Worm (Caenorhabditis elegans): ENCODE data around the gene cdc-48.1.
A peak's percentile ranks its signal among the peaks of the same experiment; 100 is the strongest.

Gene cdc-48.1

ce11 chrII:10537988-10538387 lies 25.2 kb downstream of the cdc-48.1 start (continued):
- TF ChIP-seq lim-6 (tag; optimal IDR thresholded peaks at IDR 0.05) (peak; percentile 34), ama-1 (optimal IDR thresholded peaks at IDR 0.05) (no peak), ceh-24 (tag; optimal IDR thresholded peaks at IDR 0.05) (no peak), ztf-16 (tag; optimal IDR thresholded peaks at IDR 0.05) (no peak), ceh-6 (GFP tag; optimal IDR thresholded peaks at IDR 0.05) (no peak), unc-3 (GFP tag; conservative IDR thresholded peaks at IDR 0.05) (no peak), unc-3 (tag; optimal IDR thresholded peaks at IDR 0.05) (no peak), syd-9 (tag; optimal IDR thresholded peaks at IDR 0.05) (no peak), Y22D7AL.16 (tag; optimal IDR thresholded peaks at IDR 0.05) (no peak), pha-4 (tag; optimal IDR thresholded peaks at IDR 0.05) (no peak), fkh-6 (tag; optimal IDR thresholded peaks at IDR 0.05) (no peak), dve-1 (tag; optimal IDR thresholded peaks at IDR 0.05) (no peak), ttx-3 (tag; optimal IDR thresholded peaks at IDR 0.05) (peak; percentile 4), fkh-10 (GFP tag; optimal IDR thresholded peaks at IDR 0.05) (no peak), hlh-13 (GFP tag; optimal IDR thresholded peaks at IDR 0.05) (no peak), pax-1 (tag; optimal IDR thresholded peaks at IDR 0.05) (no peak), C08G9.2 (tag; optimal IDR thresholded peaks at IDR 0.05) (peak; percentile 81), eyg-1 (tag; optimal IDR thresholded peaks at IDR 0.05) (no peak), pros-1 (tag; optimal IDR thresholded peaks at IDR 0.05) (no peak), ceh-9 (tag; optimal IDR thresholded peaks at IDR 0.05) (no peak), sdc-2 (tag; optimal IDR thresholded peaks at IDR 0.05) (no peak), pha-2 (tag; optimal IDR thresholded peaks at IDR 0.05) (no peak), ceh-19 (GFP tag; optimal IDR thresholded peaks at IDR 0.05) (no peak), hlh-6 (tag; optimal IDR thresholded peaks at IDR 0.05) (no peak), unc-86 (tag; optimal IDR thresholded peaks at IDR 0.05) (peak; percentile 26), sox-4 (tag; optimal IDR thresholded peaks at IDR 0.05) (no peak), ceh-34 (tag; optimal IDR thresholded peaks at IDR 0.05) (no peak), elt-2 (tag; optimal IDR thresholded peaks at IDR 0.05) (peak; percentile 40), elt-4 (tag; optimal IDR thresholded peaks at IDR 0.05) (no peak), ceh-31 (tag; optimal IDR thresholded peaks at IDR 0.05) (peak; percentile 83), ceh-30 (tag; optimal IDR thresholded peaks at IDR 0.05) (no peak), nfya-1 (tag; optimal IDR thresholded peaks at IDR 0.05) (no peak), unc-55 (GFP tag; optimal IDR thresholded peaks at IDR 0.05) (no peak), pat-9 (tag; optimal IDR thresholded peaks at IDR 0.05) (no peak), ref-2 (tag; optimal IDR thresholded peaks at IDR 0.05) (peak; percentile 12), ceh-22 (tag; optimal IDR thresholded peaks at IDR 0.05) (no peak), lin-11 (tag; optimal IDR thresholded peaks at IDR 0.05) (no peak), ahr-1 (tag; optimal IDR thresholded peaks at IDR 0.05) (no peak), zip-5 (tag; optimal IDR thresholded peaks at IDR 0.05) (peak; percentile 70), ceh-45 (GFP tag; IDR thresholded peaks at IDR 0.05) (no peak), che-1 (tag; optimal IDR thresholded peaks at IDR 0.05) (no peak), pqm-1 (tag; optimal IDR thresholded peaks at IDR 0.05) (no peak), tbx-7 (tag; optimal IDR thresholded peaks at IDR 0.05) (peak; percentile 68), odd-2 (tag; optimal IDR thresholded peaks at IDR 0.05) (no peak), K09A11.1 (tag; optimal IDR thresholded peaks at IDR 0.05; ENCODE audit: insufficient read depth) (no peak), ceh-2 (tag; optimal IDR thresholded peaks at IDR 0.05) (peak; percentile 85)

- TF ChIP-seq hlh-15 (tag; optimal IDR thresholded peaks at IDR 0.05) (no peak), tbx-7 (tag; optimal IDR thresholded peaks at IDR 0.05) (no peak), mec-3 (tag; optimal IDR thresholded peaks at IDR 0.05; ENCODE audit: borderline replicate concordance) (no peak), ceh-22 (tag; optimal IDR thresholded peaks at IDR 0.05) (no peak), pag-3 (tag; optimal IDR thresholded peaks at IDR 0.05; ENCODE audit: borderline replicate concordance) (no peak), fkh-10 (GFP tag; optimal IDR thresholded peaks at IDR 0.05) (no peak), ceh-6 (GFP tag; optimal IDR thresholded peaks at IDR 0.05) (no peak), unc-86 (tag; optimal IDR thresholded peaks at IDR 0.05) (no peak), ceh-31 (tag; optimal IDR thresholded peaks at IDR 0.05) (no peak), hlh-8 (tag; optimal IDR thresholded peaks at IDR 0.05) (no peak), ceh-24 (tag; optimal IDR thresholded peaks at IDR 0.05) (no peak), sdc-2 (tag; optimal IDR thresholded peaks at IDR 0.05) (no peak)
Observed at ce11 chrII:10537571-10537970, 25.6 kb downstream of the cdc-48.1 start, which contains the start of gene R166.2. Gene R166.2 (minus strand): TSS chrII:10537671.
